Fruit fly (Drosophila melanogaster): ENCODE data around the gene CG45012.

The CG45012 gene

dm6 chr2L:11806022-11806700 is 28.2 kb upstream of the CG45012 start (continued):
- no peak for TF ChIP-seq CG13424 (tag; optimal IDR thresholded peaks at IDR 0.05)
- 0 out of 2 replicates have a peak, but pooled peaks have one; percentile 21 for TF ChIP-seq CG32767 (GFP tag; IDR thresholded peaks at IDR 0.05)
- no peak for TF ChIP-seq CG6689 (GFP tag; IDR thresholded peaks at IDR 0.05)
- TF ChIP-seq CG6654 (GFP tag; optimal IDR thresholded peaks at IDR 0.05), result no peak
- TF ChIP-seq bcd (GFP tag; optimal IDR thresholded peaks at IDR 0.05), result no peak
- TF ChIP-seq kah (GFP tag; optimal IDR thresholded peaks at IDR 0.05), result peak; percentile 40
- TF ChIP-seq scrt (GFP tag; optimal IDR thresholded peaks at IDR 0.05), result peak; percentile 94
- no peak for TF ChIP-seq B-H2 (GFP tag; optimal IDR thresholded peaks at IDR 0.05)
- no peak for TF ChIP-seq cad (GFP tag; optimal IDR thresholded peaks at IDR 0.05)
- peak; percentile 43 for TF ChIP-seq CG6254 (GFP tag; optimal IDR thresholded peaks at IDR 0.05)
- no peak for TF ChIP-seq CG16779 (GFP tag; IDR thresholded peaks at IDR 0.05)
- TF ChIP-seq Rfx (GFP tag; IDR thresholded peaks at IDR 0.05), result 0 out of 2 replicates have a peak, but pooled peaks have one; percentile 20
- no peak for TF ChIP-seq ara (GFP tag; IDR thresholded peaks at IDR 0.05)
- no peak for TF ChIP-seq fd96Cb (tag; optimal IDR thresholded peaks at IDR 0.05)
- no peak for TF ChIP-seq CG9727 (GFP tag; optimal IDR thresholded peaks at IDR 0.05)
- TF ChIP-seq YL-1 (GFP tag; optimal IDR thresholded peaks at IDR 0.05), result peak; percentile 38
- TF ChIP-seq tap (tag; optimal IDR thresholded peaks at IDR 0.05), result no peak
- no peak for TF ChIP-seq CG1647 (GFP tag; optimal IDR thresholded peaks at IDR 0.05)
- peak; percentile 41 to 91 for TF ChIP-seq insv (GFP tag; optimal IDR thresholded peaks at IDR 0.05)
- TF ChIP-seq CG3163 (GFP tag; optimal IDR thresholded peaks at IDR 0.05), result no peak
- TF ChIP-seq Xbp1 (GFP tag; optimal IDR thresholded peaks at IDR 0.05), result no peak
- no peak for TF ChIP-seq Pdp1 (GFP tag; optimal IDR thresholded peaks at IDR 0.05)
- peak; percentile 30 for TF ChIP-seq nerfin-1 (tag; optimal IDR thresholded peaks at IDR 0.05)
- TF ChIP-seq CG2678 (tag; optimal IDR thresholded peaks at IDR 0.05), result no peak
- no peak for TF ChIP-seq CG6854 (GFP tag; optimal IDR thresholded peaks at IDR 0.05)
- no peak for TF ChIP-seq CG6765 (GFP tag; optimal IDR thresholded peaks at IDR 0.05)
- TF ChIP-seq CG2116 (GFP tag; optimal IDR thresholded peaks at IDR 0.05), result no peak
- TF ChIP-seq unc-4 (GFP tag; IDR thresholded peaks at IDR 0.05; ENCODE audit: partially characterized antibody), result no peak
- no peak for TF ChIP-seq CG15696 (tag; optimal IDR thresholded peaks at IDR 0.05)
- no peak for TF ChIP-seq dm (GFP tag; optimal IDR thresholded peaks at IDR 0.05)
- 0 out of 2 replicates have a peak, but pooled peaks have one; percentile 11 for TF ChIP-seq E2f2 (GFP tag; IDR thresholded peaks at IDR 0.05)
- no peak for TF ChIP-seq Side (GFP tag; optimal IDR thresholded peaks at IDR 0.05)
- TF ChIP-seq CG14965 (GFP tag; optimal IDR thresholded peaks at IDR 0.05; ENCODE audit: borderline replicate concordance), result no peak
- TF ChIP-seq cg (GFP tag; optimal IDR thresholded peaks at IDR 0.05), result peak; percentile 68
- TF ChIP-seq H2.0 (GFP tag; IDR thresholded peaks at IDR 0.05), result no peak
- peak; percentile 64 for TF ChIP-seq Med (GFP tag)
- TF ChIP-seq CG34224 (GFP tag; IDR thresholded peaks at IDR 0.05; ENCODE audit: partially characterized antibody), result no peak
- peak in 1 of 3 experiments; percentile 9 for TF ChIP-seq Stat92E (GFP tag; optimal IDR thresholded peaks at IDR 0.05)
- TF ChIP-seq CG34422 (GFP tag; IDR thresholded peaks at IDR 0.05), result 0 out of 3 replicates have a peak, but pooled peaks have one; percentile 18
- no peak for TF ChIP-seq MTF-1 (GFP tag; optimal IDR thresholded peaks at IDR 0.05; ENCODE audit: borderline replicate concordance)
- peak; percentile 62 for TF ChIP-seq crol (GFP tag; IDR thresholded peaks at IDR 0.05)
- TF ChIP-seq Deaf1 (tag; optimal IDR thresholded peaks at IDR 0.05), result no peak
- TF ChIP-seq prd (optimal IDR thresholded peaks at IDR 0.05), result no peak
- no peak for TF ChIP-seq prd (GFP tag; IDR thresholded peaks at IDR 0.05)
- peak; percentile 13 for TF ChIP-seq pros (GFP tag; optimal IDR thresholded peaks at IDR 0.05)
- TF ChIP-seq row (GFP tag; IDR thresholded peaks at IDR 0.05), result no peak
- TF ChIP-seq ash1 (GFP tag; optimal IDR thresholded peaks at IDR 0.05), result no peak
- no peak for TF ChIP-seq CG33213 (GFP tag; optimal IDR thresholded peaks at IDR 0.05)
- TF ChIP-seq Fer3 (tag; optimal IDR thresholded peaks at IDR 0.05), result no peak

All from whole organism, embryonic.